Fruit fly (Drosophila melanogaster) whole organism, embryonic: Measurements from ENCODE around the gene Bace.

Experiments
- CG10366 ChIP-seq: fragments of 200-800 bp; sonication (Bioruptor generic); IDR thresholded peaks from 2 replicates; pipeline ENCODE4 v1.3.6; 2022; ENCODE audit warnings: missing biosample characterization, missing genetic modification characterization
- CG18619 ChIP-seq: fragments of 200-800 bp; sonication (Bioruptor generic); optimal IDR thresholded peaks from 3 replicates; lab custom pipeline; 2017; ENCODE audit warnings: missing biosample characterization, mild to moderate bottlenecking, missing genetic modification characterization
- CG6854 ChIP-seq: fragments of 200-800 bp; sonication (Bioruptor generic); optimal IDR thresholded peaks from 3 replicates; lab custom pipeline; 2017; ENCODE audit warnings: missing biosample characterization, mild to moderate bottlenecking, missing genetic modification characterization
- Kr ChIP-seq: fragments of 200-800 bp; sonication (Bioruptor generic); optimal IDR thresholded peaks from 2 replicates; lab custom pipeline; 2017; ENCODE audit warnings: missing biosample characterization, mild to moderate bottlenecking, missing genetic modification characterization
- bigmax ChIP-seq: fragments of 200-800 bp; sonication (Bioruptor generic); optimal IDR thresholded peaks from 2 replicates; lab custom pipeline; 2018; ENCODE audit warnings: missing biosample characterization, mild to moderate bottlenecking, missing genetic modification characterization
- knrl ChIP-seq: fragments of 200-800 bp; sonication (Bioruptor generic); IDR thresholded peaks from 3 replicates; pipeline ENCODE4 v1.3.6; 2022; ENCODE audit warnings: missing biosample characterization, missing genetic modification characterization; ENCODE audit not compliant: partially characterized antibody
- lola ChIP-seq, 3 experiments: fragments of >200 bp in 2 of 3; fragments of 200-800 bp in 1 of 3; sonication (Bioruptor generic) in 1 of 3; optimal IDR thresholded peaks; 2 replicates each; lab custom pipeline; 2017 to 2019; ENCODE audit warnings: missing biosample characterization in 3 of 3, missing genetic modification characterization in 3 of 3, mild to moderate bottlenecking in 1 of 3, moderate library complexity in 1 of 3
- p53 ChIP-seq: fragments of 200-800 bp; sonication (Bioruptor generic); optimal IDR thresholded peaks from 2 replicates; lab custom pipeline; 2016; ENCODE audit warnings: missing biosample characterization, missing genetic modification characterization

- no peak for TF ChIP-seq Kr
- TF ChIP-seq bigmax (GFP tag; lab: Kevin White, UChicago) = no peak
- TF ChIP-seq CG6854 (GFP tag; lab: Kevin White, UChicago) = no peak
- TF ChIP-seq knrl (GFP tag; lab: Robert Waterston, UW) = no peak
- TF ChIP-seq CG10366 (GFP tag; lab: Robert Waterston, UW) = no peak
- no peak for TF ChIP-seq p53 (GFP tag; lab: Kevin White, UChicago)
- no peak for TF ChIP-seq lola (GFP tag; optimal IDR thresholded peaks at IDR 0.05; lab: Kevin White, UChicago)
- TF ChIP-seq CG18619 = no peak
Observed at dm6 chr2L:8466643-8467042, 29.5 kb downstream of the Bace start, which contains the start of gene dachs.
